Worm (Caenorhabditis elegans) whole organism, L2 larva: ENCODE results near the gene rad-50.

Experiments used
- C34F6.9 ChIP-seq: fragments of 150-350 bp; optimal IDR thresholded peaks from 2 replicates; lab custom pipeline; 2014; ENCODE audit warnings: missing biosample characterization, missing genetic modification characterization
- F13H6.1 ChIP-seq: sonication (generic microtip); optimal IDR thresholded peaks from 2 replicates; lab custom pipeline; 2016; ENCODE audit warnings: missing genetic modification characterization, missing compliant biosample characterization
- R02D3.7 ChIP-seq: fragments of 150-350 bp; optimal IDR thresholded peaks from 2 replicates; lab custom pipeline; 2014; ENCODE audit warnings: missing biosample characterization, missing genetic modification characterization
- Y55F3AM.14 ChIP-seq: fragments of 200-800 bp; sonication (Bioruptor generic); optimal IDR thresholded peaks from 2 replicates; lab custom pipeline; 2018; ENCODE audit warnings: mild to moderate bottlenecking, missing genetic modification characterization, missing compliant biosample characterization
- ZK546.5 ChIP-seq: sonication (generic microtip); optimal IDR thresholded peaks from 2 replicates; lab custom pipeline; 2017; ENCODE audit warnings: missing biosample characterization, missing genetic modification characterization
- alr-1 ChIP-seq: fragments of 150-350 bp; optimal IDR thresholded peaks from 2 replicates; lab custom pipeline; 2014; ENCODE audit warnings: missing biosample characterization, missing genetic modification characterization
- aly-2 ChIP-seq: fragments of 150-350 bp; optimal IDR thresholded peaks from 2 replicates; lab custom pipeline; 2014; ENCODE audit warnings: missing biosample characterization, missing genetic modification characterization
- ama-1 ChIP-seq: fragments of 150-350 bp; optimal IDR thresholded peaks from 2 replicates; lab custom pipeline; 2018; ENCODE audit warnings: inconsistent platforms
- blmp-1 ChIP-seq: sonication (generic microtip); optimal IDR thresholded peaks from 2 replicates; lab custom pipeline; 2017; ENCODE audit warnings: missing genetic modification characterization, mild to moderate bottlenecking, missing compliant biosample characterization, antibody characterized with exemption, moderate library complexity; ENCODE audit not compliant: insufficient read depth
- ceh-16 ChIP-seq: fragments of 150-350 bp; optimal IDR thresholded peaks from 2 replicates; lab custom pipeline; 2014; ENCODE audit warnings: missing biosample characterization, missing genetic modification characterization
- ceh-82 ChIP-seq: fragments of 150-350 bp; optimal IDR thresholded peaks from 2 replicates; lab custom pipeline; 2014; ENCODE audit warnings: missing biosample characterization, missing genetic modification characterization
- crh-2 ChIP-seq: sonication (generic microtip); optimal IDR thresholded peaks from 2 replicates; lab custom pipeline; 2017; ENCODE audit warnings: missing biosample characterization, missing genetic modification characterization
- dmd-4 ChIP-seq: sonication (generic microtip); optimal IDR thresholded peaks from 2 replicates; lab custom pipeline; 2017; ENCODE audit warnings: missing biosample characterization, missing genetic modification characterization
- egl-27 ChIP-seq: sonication (generic microtip); optimal IDR thresholded peaks from 3 replicates; lab custom pipeline; 2017; ENCODE audit warnings: missing biosample characterization, missing genetic modification reagents, missing genetic modification characterization
- elt-3 ChIP-seq: sonication (generic microtip); optimal IDR thresholded peaks from 2 replicates; lab custom pipeline; 2017; ENCODE audit warnings: missing biosample characterization, missing genetic modification characterization
- fos-1 ChIP-seq: fragments of 150-350 bp; optimal IDR thresholded peaks from 2 replicates; lab custom pipeline; 2014; ENCODE audit warnings: missing biosample characterization, missing genetic modification characterization
- gmeb-1 ChIP-seq: fragments of 150-350 bp; optimal IDR thresholded peaks from 2 replicates; lab custom pipeline; 2014; ENCODE audit warnings: missing biosample characterization, missing genetic modification characterization
- lin-11 ChIP-seq: fragments of 150-350 bp; sonication (generic microtip); optimal IDR thresholded peaks from 2 replicates; lab custom pipeline; 2014; ENCODE audit warnings: missing biosample characterization, missing genetic modification characterization, inconsistent platforms, mixed read lengths
- lin-13 ChIP-seq: fragments of 150-350 bp; optimal IDR thresholded peaks from 2 replicates; lab custom pipeline; 2014; ENCODE audit warnings: missing biosample characterization, missing genetic modification reagents, missing genetic modification characterization
- lsy-2 ChIP-seq, 2 experiments: fragments of 150-350 bp in 1 of 2; sonication (generic microtip) in 1 of 2; optimal IDR thresholded peaks; 2 replicates each; lab custom pipeline; 2014 to 2017; ENCODE audit warnings: missing biosample characterization in 2 of 2, missing genetic modification characterization in 2 of 2
- mab-5 ChIP-seq: fragments of 150-350 bp; optimal IDR thresholded peaks from 2 replicates; lab custom pipeline; 2014; ENCODE audit warnings: missing biosample characterization, missing genetic modification characterization
- mdl-1 ChIP-seq, 2 experiments: fragments of 150-350 bp in 1 of 2; sonication (generic microtip) in 1 of 2; optimal IDR thresholded peaks; 2 replicates each; lab custom pipeline; 2017; ENCODE audit warnings: missing biosample characterization in 2 of 2, missing genetic modification characterization in 2 of 2
- nhr-10 ChIP-seq: sonication (generic microtip); optimal IDR thresholded peaks from 2 replicates; lab custom pipeline; 2017; ENCODE audit warnings: missing biosample characterization, missing genetic modification characterization
- nhr-11 ChIP-seq: fragments of 150-350 bp; optimal IDR thresholded peaks from 2 replicates; lab custom pipeline; 2014; ENCODE audit warnings: missing biosample characterization, missing genetic modification characterization
- nhr-12 ChIP-seq: fragments of 150-350 bp; optimal IDR thresholded peaks from 2 replicates; lab custom pipeline; 2014; ENCODE audit warnings: missing biosample characterization, missing genetic modification characterization
- nhr-129 ChIP-seq: fragments of 150-350 bp; optimal IDR thresholded peaks from 2 replicates; lab custom pipeline; 2014; ENCODE audit warnings: missing biosample characterization, missing genetic modification characterization
- nhr-21 ChIP-seq: fragments of 150-350 bp; optimal IDR thresholded peaks from 2 replicates; lab custom pipeline; 2014; ENCODE audit warnings: missing biosample characterization, missing genetic modification characterization
- nhr-23 ChIP-seq: fragments of 150-350 bp; optimal IDR thresholded peaks from 2 replicates; lab custom pipeline; 2014; ENCODE audit warnings: missing biosample characterization, missing genetic modification reagents, missing genetic modification characterization
- nhr-237 ChIP-seq: fragments of 150-350 bp; optimal IDR thresholded peaks from 2 replicates; lab custom pipeline; 2014; ENCODE audit warnings: missing biosample characterization, missing genetic modification characterization
- nhr-25 ChIP-seq: fragments of 150-350 bp; sonication (generic microtip); optimal IDR thresholded peaks from 3 replicates; lab custom pipeline; 2014; ENCODE audit warnings: missing biosample characterization, missing genetic modification characterization
- nhr-77 ChIP-seq: fragments of 150-350 bp; optimal IDR thresholded peaks from 2 replicates; lab custom pipeline; 2014; ENCODE audit warnings: missing biosample characterization, missing genetic modification characterization
- peb-1 ChIP-seq: fragments of 150-350 bp; optimal IDR thresholded peaks from 2 replicates; lab custom pipeline; 2014; ENCODE audit warnings: missing biosample characterization, missing genetic modification characterization
- sem-4 ChIP-seq: fragments of 150-350 bp; optimal IDR thresholded peaks from 2 replicates; lab custom pipeline; 2014; ENCODE audit warnings: missing biosample characterization, missing genetic modification reagents, missing genetic modification characterization
- skn-1 ChIP-seq: sonication (generic microtip); optimal IDR thresholded peaks from 2 replicates; lab custom pipeline; 2017; ENCODE audit warnings: missing biosample characterization, missing genetic modification characterization
- sma-3 ChIP-seq: sonication (generic microtip); optimal IDR thresholded peaks from 2 replicates; lab custom pipeline; 2016; ENCODE audit warnings: missing genetic modification reagents, missing genetic modification characterization, missing compliant biosample characterization
- sma-9 ChIP-seq, 2 experiments: fragments of 150-350 bp in 1 of 2; sonication (generic microtip) in 1 of 2; optimal IDR thresholded peaks; 2 replicates each; lab custom pipeline; 2014 to 2016; ENCODE audit warnings: missing genetic modification characterization in 2 of 2, mild to moderate bottlenecking in 1 of 2, missing biosample characterization in 1 of 2, missing compliant biosample characterization in 1 of 2, missing genetic modification reagents in 1 of 2, moderate library complexity in 1 of 2
- snpc-4 ChIP-seq: fragments of 150-350 bp; optimal IDR thresholded peaks from 2 replicates; lab custom pipeline; 2014; ENCODE audit warnings: missing biosample characterization, missing genetic modification characterization
- unc-39 ChIP-seq: fragments of 150-350 bp; optimal IDR thresholded peaks from 2 replicates; lab custom pipeline; 2014; ENCODE audit warnings: missing biosample characterization, missing genetic modification characterization
- unc-55 ChIP-seq: fragments of 150-350 bp; sonication (generic microtip); optimal IDR thresholded peaks from 3 replicates; lab custom pipeline; 2014; ENCODE audit warnings: missing biosample characterization, missing genetic modification reagents, missing genetic modification characterization
- unc-62 ChIP-seq: fragments of 150-350 bp; optimal IDR thresholded peaks from 2 replicates; lab custom pipeline; 2014; ENCODE audit warnings: missing biosample characterization, missing genetic modification reagents, missing genetic modification characterization
- zag-1 ChIP-seq: fragments of 150-350 bp; optimal IDR thresholded peaks from 2 replicates; lab custom pipeline; 2014; ENCODE audit warnings: missing biosample characterization, missing genetic modification characterization
- ztf-1 ChIP-seq: fragments of 200-800 bp; sonication (Bioruptor generic); conservative IDR thresholded peaks from 2 replicates; pipeline ENCODE4 v1.3.6; 2022; ENCODE audit warnings: missing genetic modification characterization, missing compliant biosample characterization
- ztf-11 ChIP-seq: sonication (generic microtip); optimal IDR thresholded peaks from 2 replicates; lab custom pipeline; 2017; ENCODE audit warnings: missing biosample characterization, missing genetic modification characterization
- ztf-4 ChIP-seq: fragments of 150-350 bp; optimal IDR thresholded peaks from 2 replicates; lab custom pipeline; 2014; ENCODE audit warnings: missing biosample characterization, missing genetic modification characterization

rad-50 gene

DNA sequence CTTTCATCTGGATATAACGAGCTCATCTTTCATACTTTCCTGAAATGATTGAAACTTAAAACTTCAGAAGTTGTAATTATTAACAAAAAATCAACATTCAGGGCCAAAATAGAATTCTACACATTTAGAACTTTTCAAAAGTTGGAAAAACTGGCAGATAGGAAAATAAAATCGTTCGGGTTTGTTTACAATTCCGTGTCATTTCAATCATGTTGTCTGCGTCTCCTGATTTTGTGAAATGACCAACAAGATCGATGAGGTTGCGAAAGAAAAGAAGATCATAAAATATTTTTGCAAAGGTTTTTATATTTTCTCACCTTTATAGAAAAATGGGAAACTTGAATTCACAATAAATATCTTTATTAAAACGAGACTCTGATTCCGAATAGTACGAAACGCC is 43.1 kb downstream of the rad-50 start, which contains the start of gene rskd-1 (continued):
- TF ChIP-seq sem-4 (tag; lab: Kevin White, UChicago), result no peak
- TF ChIP-seq, all 48 proteins: peak for 6

DNA sequence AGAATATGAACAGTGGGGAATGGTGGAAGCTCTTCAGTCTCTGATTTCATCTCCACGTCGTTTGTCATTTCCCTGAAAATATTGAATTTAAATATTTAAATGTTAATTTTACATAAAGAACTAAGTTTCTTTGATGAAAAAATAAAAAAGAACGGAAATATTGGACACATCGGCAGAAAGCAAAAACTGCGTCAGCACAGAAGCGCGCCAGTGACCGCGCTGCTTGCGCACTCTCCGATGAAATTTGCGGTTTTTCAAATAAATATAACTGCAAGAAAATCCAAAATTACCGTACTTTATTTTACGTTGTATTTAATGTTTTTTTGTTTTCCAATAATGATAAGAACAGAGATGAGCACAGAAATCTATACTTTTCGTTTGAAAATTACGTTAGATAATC is 46.1 kb downstream of the rad-50 start, which contains the start of the genes srpa-68 and srh-16:
srpa-68 (minus strand) TSS at position 72 of the 400 bp plus-strand sequence.
srh-16 (plus strand) TSS at position 275 of the 400 bp plus-strand sequence.
- TF ChIP-seq mdl-1 (tag; optimal IDR thresholded peaks at IDR 0.05; lab: Kevin White, UChicago) (no peak), nhr-21 (peak; percentile 79), unc-62 (peak; percentile 43), snpc-4 (tag; lab: Kevin White, UChicago) (peak; percentile 74), nhr-25 (tag; lab: Kevin White, UChicago) (peak; percentile 88), mab-5 (peak; percentile 93), elt-3 (tag; lab: Kevin White, UChicago) (no peak), lsy-2 (tag; optimal IDR thresholded peaks at IDR 0.05; lab: Kevin White, UChicago) (peak; percentile 90 to 95), ztf-11 (tag; lab: Kevin White, UChicago) (no peak), nhr-12 (no peak), ztf-4 (peak; percentile 61), crh-2 (tag; lab: Kevin White, UChicago) (peak; percentile 91), gmeb-1 (tag; lab: Kevin White, UChicago) (peak; percentile 99), sem-4 (tag; lab: Kevin White, UChicago) (peak; percentile 83), aly-2 (tag; lab: Kevin White, UChicago) (no peak), sma-9 (GFP tag; optimal IDR thresholded peaks at IDR 0.05; lab: Kevin White, UChicago) (peak; percentile 95), sma-9 (tag; optimal IDR thresholded peaks at IDR 0.05; lab: Kevin White, UChicago) (no peak), fos-1 (tag; lab: Kevin White, UChicago) (peak; percentile 69), lin-13 (GFP tag; lab: Kevin White, UChicago) (peak; percentile 81), nhr-11 (tag; lab: Kevin White, UChicago) (no peak), ZK546.5 (tag; lab: Kevin White, UChicago) (peak; percentile 26), nhr-23 (tag; lab: Kevin White, UChicago) (no peak), ama-1 (lab: Kevin White, UChicago) (peak; percentile 41), nhr-10 (tag; lab: Kevin White, UChicago) (peak; percentile 70), nhr-129 (tag; lab: Kevin White, UChicago) (peak; percentile 56), zag-1 (tag; lab: Kevin White, UChicago) (peak; percentile 37), ceh-82 (peak; percentile 53), lin-11 (tag; lab: Kevin White, UChicago) (peak; percentile 81), alr-1 (tag; lab: Kevin White, UChicago) (no peak), peb-1 (no peak), nhr-237 (tag; lab: Kevin White, UChicago) (peak; percentile 56), unc-55 (GFP tag; lab: Kevin White, UChicago) (peak; percentile 95), C34F6.9 (tag; lab: Kevin White, UChicago) (peak; percentile 91), Y55F3AM.14 (GFP tag; lab: Kevin White, UChicago) (peak; percentile 22), R02D3.7 (peak; percentile 77), sma-3 (GFP tag; lab: Kevin White, UChicago) (peak; percentile 90), ztf-1 (GFP tag; lab: Robert Waterston, UW) (no peak), blmp-1 (peak; percentile 47), unc-39 (tag; lab: Kevin White, UChicago) (no peak), ceh-16 (peak; percentile 75), egl-27 (tag; lab: Kevin White, UChicago) (peak; percentile 65), F13H6.1 (tag; lab: Kevin White, UChicago) (peak; percentile 88), dmd-4 (tag; lab: Kevin White, UChicago) (peak; percentile 45)

- no peak for TF ChIP-seq zag-1 (tag; lab: Kevin White, UChicago)
- no peak for TF ChIP-seq Y55F3AM.14 (GFP tag; lab: Kevin White, UChicago)
- peak; percentile 12 for TF ChIP-seq mab-5
- TF ChIP-seq unc-39 (tag; lab: Kevin White, UChicago), result no peak
- peak; percentile 22 for TF ChIP-seq egl-27 (tag; lab: Kevin White, UChicago)
- TF ChIP-seq nhr-129 (tag; lab: Kevin White, UChicago), result no peak
- TF ChIP-seq fos-1 (tag; lab: Kevin White, UChicago), result no peak
- no peak for TF ChIP-seq skn-1
- TF ChIP-seq sem-4 (tag; lab: Kevin White, UChicago), result no peak
- TF ChIP-seq nhr-77 (tag; lab: Kevin White, UChicago), result no peak
- TF ChIP-seq crh-2 (tag; lab: Kevin White, UChicago), result no peak
- TF ChIP-seq alr-1 (tag; lab: Kevin White, UChicago), result no peak
- no peak for TF ChIP-seq ztf-4
- no peak for TF ChIP-seq nhr-10 (tag; lab: Kevin White, UChicago)
- TF ChIP-seq nhr-25 (tag; lab: Kevin White, UChicago), result peak; percentile 28
- no peak for TF ChIP-seq peb-1
- TF ChIP-seq lin-11 (tag; lab: Kevin White, UChicago), result no peak
- TF ChIP-seq sma-9 (GFP tag; optimal IDR thresholded peaks at IDR 0.05; lab: Kevin White, UChicago), result no peak
- TF ChIP-seq sma-9 (tag; optimal IDR thresholded peaks at IDR 0.05; lab: Kevin White, UChicago), result no peak
- peak; percentile 61 for TF ChIP-seq sma-3 (GFP tag; lab: Kevin White, UChicago)
Measured at ce11 chrV:12294091-12294490, 48.6 kb downstream of the rad-50 start.
